Fruit fly (Drosophila melanogaster): ENCODE measurements around the gene temp.

Gene temp

DNA sequence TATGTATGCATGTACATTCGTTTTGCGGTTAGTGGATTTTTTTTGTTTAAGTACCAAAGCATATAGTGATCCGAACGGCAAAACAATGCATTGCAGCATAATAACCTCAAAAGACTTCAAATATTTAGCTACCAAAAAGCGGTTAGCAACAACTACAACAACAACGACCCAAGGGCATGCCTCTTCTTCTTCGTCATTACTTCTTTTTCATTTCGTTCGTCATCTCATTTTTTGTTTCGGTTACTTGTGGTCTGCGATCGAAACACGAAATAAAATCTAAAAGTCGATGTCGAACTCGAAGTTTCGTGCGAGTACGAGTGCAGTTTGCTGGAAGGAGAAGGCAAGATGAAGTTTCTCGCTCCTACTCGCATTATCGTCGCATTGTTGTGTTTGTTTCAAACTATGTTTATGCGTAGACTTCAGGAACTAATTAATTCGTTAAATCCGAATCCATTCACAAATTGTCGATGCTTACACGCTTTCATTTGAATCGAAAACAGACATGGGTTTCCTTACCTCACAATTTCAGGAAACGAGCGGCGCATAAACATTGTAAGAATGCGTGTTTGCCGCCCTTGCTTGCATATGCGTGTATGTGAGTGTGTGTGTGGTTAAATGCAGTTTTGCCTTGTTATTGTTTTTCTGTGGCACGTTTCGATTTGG lies 36.5 kb upstream of the temp start:
- TF ChIP-seq dsf (GFP tag; optimal IDR thresholded peaks at IDR 0.05; ENCODE audit: borderline replicate concordance) (peak; percentile 31), dl (GFP tag; optimal IDR thresholded peaks at IDR 0.05; ENCODE audit: insufficient read depth in 1 of 2, partially characterized antibody in 2 of 2) (no peak), tai (GFP tag; optimal IDR thresholded peaks at IDR 0.05) (peak; percentile 81), Myc (optimal IDR thresholded peaks at IDR 0.05) (no peak), rgr (GFP tag; optimal IDR thresholded peaks at IDR 0.05) (peak; percentile 93), jim (GFP tag; optimal IDR thresholded peaks at IDR 0.05) (no peak), Vsx2 (GFP tag; optimal IDR thresholded peaks at IDR 0.05; ENCODE audit: partially characterized antibody) (no peak), HLH106 (tag; optimal IDR thresholded peaks at IDR 0.05) (peak; percentile 91), lola (GFP tag; optimal IDR thresholded peaks at IDR 0.05) (no peak), br (GFP tag; optimal IDR thresholded peaks at IDR 0.05) (peak; percentile 92), CG32264 (GFP tag; optimal IDR thresholded peaks at IDR 0.05) (peak; percentile 88), dmrt93B (GFP tag; optimal IDR thresholded peaks at IDR 0.05) (peak; percentile 87), Hnf4 (GFP tag; optimal IDR thresholded peaks at IDR 0.05) (peak; percentile 90), N (GFP tag; optimal IDR thresholded peaks at IDR 0.05) (no peak), psq (GFP tag; optimal IDR thresholded peaks at IDR 0.05) (peak; percentile 87), sage (GFP tag; optimal IDR thresholded peaks at IDR 0.05) (peak; percentile 89), Dif (GFP tag; optimal IDR thresholded peaks at IDR 0.05; ENCODE audit: partially characterized antibody) (no peak), woc (GFP tag; optimal IDR thresholded peaks at IDR 0.05) (peak; percentile 95), sv (GFP tag; optimal IDR thresholded peaks at IDR 0.05) (peak; percentile 69), CG9705 (GFP tag; optimal IDR thresholded peaks at IDR 0.05) (peak; percentile 76), GATAd (GFP tag; optimal IDR thresholded peaks at IDR 0.05) (peak; percentile 17), Abd-B (GFP tag; optimal IDR thresholded peaks at IDR 0.05) (no peak), Jra (GFP tag; optimal IDR thresholded peaks at IDR 0.05) (peak; percentile 72), CrebA (GFP tag; optimal IDR thresholded peaks at IDR 0.05; ENCODE audit: borderline replicate concordance) (no peak), OdsH (GFP tag; optimal IDR thresholded peaks at IDR 0.05) (peak; percentile 91), Sp1 (GFP tag; optimal IDR thresholded peaks at IDR 0.05) (peak; percentile 88), pan (optimal IDR thresholded peaks at IDR 0.05) (no peak), foxo (GFP tag; optimal IDR thresholded peaks at IDR 0.05) (peak; percentile 5 to 93), usp (GFP tag; optimal IDR thresholded peaks at IDR 0.05) (no peak), Mio (GFP tag; optimal IDR thresholded peaks at IDR 0.05) (no peak), brk (GFP tag; optimal IDR thresholded peaks at IDR 0.05) (peak; percentile 82), ey (GFP tag; optimal IDR thresholded peaks at IDR 0.05) (peak; percentile 91), Dfd (GFP tag; optimal IDR thresholded peaks at IDR 0.05) (no peak), Rel (GFP tag; optimal IDR thresholded peaks at IDR 0.05) (peak; percentile 77), Rel (tag; optimal IDR thresholded peaks at IDR 0.05) (peak; percentile 50), fru (GFP tag; optimal IDR thresholded peaks at IDR 0.05) (peak; percentile 94), h (GFP tag; optimal IDR thresholded peaks at IDR 0.05) (peak; percentile 94), Hr83 (GFP tag; optimal IDR thresholded peaks at IDR 0.05; ENCODE audit: poor library complexity, severe bottlenecking) (peak; percentile 77), Hr78 (GFP tag; optimal IDR thresholded peaks at IDR 0.05) (no peak)

DNA sequence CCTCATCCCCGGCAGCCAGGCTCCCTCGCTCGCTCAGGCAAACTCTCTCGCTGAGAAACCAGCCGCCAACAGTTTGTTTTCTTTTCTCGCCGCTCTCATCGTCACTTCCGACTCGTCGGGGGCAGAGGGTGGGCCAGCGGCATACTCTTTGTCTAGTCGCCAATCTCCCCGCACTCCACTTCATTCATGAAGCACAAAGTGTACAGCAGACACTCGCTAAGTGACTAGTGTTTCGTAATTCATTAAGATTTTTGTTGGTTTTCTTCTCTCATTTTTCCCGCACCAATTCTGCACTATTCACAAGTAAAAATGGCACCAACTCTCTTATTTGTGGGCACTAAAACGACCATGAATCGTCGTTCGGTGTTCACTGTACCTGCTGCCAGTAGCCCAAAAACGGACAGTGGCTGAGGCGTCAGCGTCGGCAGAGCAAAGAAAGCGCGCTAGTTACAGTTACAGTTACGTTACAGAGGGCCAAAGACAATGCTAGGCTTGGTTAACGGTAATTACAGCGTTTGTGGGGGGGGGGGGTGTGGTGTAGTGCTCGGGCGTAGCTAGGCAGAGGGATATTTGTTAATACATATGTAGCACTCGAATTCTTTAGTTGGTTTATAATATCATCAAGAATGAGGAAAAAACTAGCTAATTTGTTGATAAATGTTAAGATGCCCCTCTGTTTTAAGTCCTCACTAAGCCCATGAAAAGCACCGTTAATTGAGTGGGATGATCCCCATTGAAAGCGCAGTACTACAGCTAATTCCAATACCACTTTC lies 35.3 kb upstream of the temp start:
- TF ChIP-seq br (GFP tag; optimal IDR thresholded peaks at IDR 0.05): peak; percentile 91
- TF ChIP-seq GATAd (GFP tag; optimal IDR thresholded peaks at IDR 0.05): no peak
- peak; percentile 81 for TF ChIP-seq OdsH (GFP tag; optimal IDR thresholded peaks at IDR 0.05)
- no peak for TF ChIP-seq dsf (GFP tag; optimal IDR thresholded peaks at IDR 0.05; ENCODE audit: borderline replicate concordance)
- TF ChIP-seq foxo (GFP tag; optimal IDR thresholded peaks at IDR 0.05): peak; percentile 42 to 91
- TF ChIP-seq tai (GFP tag; optimal IDR thresholded peaks at IDR 0.05): peak; percentile 69
- peak; percentile 62 for TF ChIP-seq Mio (GFP tag; optimal IDR thresholded peaks at IDR 0.05)
- TF ChIP-seq Jra (GFP tag; optimal IDR thresholded peaks at IDR 0.05): peak; percentile 24
- TF ChIP-seq sv (GFP tag; optimal IDR thresholded peaks at IDR 0.05): peak; percentile 97
- TF ChIP-seq Rel (GFP tag; optimal IDR thresholded peaks at IDR 0.05): no peak
- peak; percentile 35 for TF ChIP-seq Rel (tag; optimal IDR thresholded peaks at IDR 0.05)
- peak; percentile 89 for TF ChIP-seq rgr (GFP tag; optimal IDR thresholded peaks at IDR 0.05)
- TF ChIP-seq Hr78 (GFP tag; optimal IDR thresholded peaks at IDR 0.05): no peak
- TF ChIP-seq Sp1 (GFP tag; optimal IDR thresholded peaks at IDR 0.05): peak; percentile 81
- TF ChIP-seq woc (GFP tag; optimal IDR thresholded peaks at IDR 0.05): peak; percentile 37
- peak; percentile 84 for TF ChIP-seq HLH106 (tag; optimal IDR thresholded peaks at IDR 0.05)
- no peak for TF ChIP-seq Vsx2 (GFP tag; optimal IDR thresholded peaks at IDR 0.05; ENCODE audit: partially characterized antibody)
- TF ChIP-seq h (GFP tag; optimal IDR thresholded peaks at IDR 0.05): peak; percentile 94
- peak; percentile 93 for TF ChIP-seq ey (GFP tag; optimal IDR thresholded peaks at IDR 0.05)
- peak; percentile 71 for TF ChIP-seq psq (GFP tag; optimal IDR thresholded peaks at IDR 0.05)
- TF ChIP-seq Myc (optimal IDR thresholded peaks at IDR 0.05): no peak
- no peak for TF ChIP-seq CrebA (GFP tag; optimal IDR thresholded peaks at IDR 0.05; ENCODE audit: borderline replicate concordance)
- peak; percentile 93 for TF ChIP-seq fru (GFP tag; optimal IDR thresholded peaks at IDR 0.05)
- TF ChIP-seq CG32264 (GFP tag; optimal IDR thresholded peaks at IDR 0.05): peak; percentile 72
- peak; percentile 57 for TF ChIP-seq sage (GFP tag; optimal IDR thresholded peaks at IDR 0.05)
- TF ChIP-seq Dfd (GFP tag; optimal IDR thresholded peaks at IDR 0.05): no peak
- no peak for TF ChIP-seq Hr83 (GFP tag; optimal IDR thresholded peaks at IDR 0.05; ENCODE audit: poor library complexity, severe bottlenecking)
- TF ChIP-seq dmrt93B (GFP tag; optimal IDR thresholded peaks at IDR 0.05): peak; percentile 76
- TF ChIP-seq Hnf4 (GFP tag; optimal IDR thresholded peaks at IDR 0.05): peak; percentile 85

Measured in whole organism, wandering third instar larva.